Fruit fly (Drosophila melanogaster) S2 (cell line): ENCODE measurements around the gene CG1273.

ENCODE experiments used
- CG8478 ChIP-seq: fragments of >200 bp; optimal IDR thresholded peaks from 2 replicates; lab custom pipeline; 2018
- CTCF ChIP-seq, 2 experiments: fragments of >200 bp; optimal IDR thresholded peaks; 2 replicates each; lab custom pipeline; 2018

- TF ChIP-seq CG8478 (lab: Kevin White, UChicago) (no peak), CTCF (optimal IDR thresholded peaks at IDR 0.05; lab: Kevin White, UChicago) (no peak)
Observed at dm6 chr3L:4293711-4294110, 30.2 kb downstream of the CG1273 start.
